Fruit fly (Drosophila melanogaster): ENCODE measurements around the gene Uba4.

DNA sequence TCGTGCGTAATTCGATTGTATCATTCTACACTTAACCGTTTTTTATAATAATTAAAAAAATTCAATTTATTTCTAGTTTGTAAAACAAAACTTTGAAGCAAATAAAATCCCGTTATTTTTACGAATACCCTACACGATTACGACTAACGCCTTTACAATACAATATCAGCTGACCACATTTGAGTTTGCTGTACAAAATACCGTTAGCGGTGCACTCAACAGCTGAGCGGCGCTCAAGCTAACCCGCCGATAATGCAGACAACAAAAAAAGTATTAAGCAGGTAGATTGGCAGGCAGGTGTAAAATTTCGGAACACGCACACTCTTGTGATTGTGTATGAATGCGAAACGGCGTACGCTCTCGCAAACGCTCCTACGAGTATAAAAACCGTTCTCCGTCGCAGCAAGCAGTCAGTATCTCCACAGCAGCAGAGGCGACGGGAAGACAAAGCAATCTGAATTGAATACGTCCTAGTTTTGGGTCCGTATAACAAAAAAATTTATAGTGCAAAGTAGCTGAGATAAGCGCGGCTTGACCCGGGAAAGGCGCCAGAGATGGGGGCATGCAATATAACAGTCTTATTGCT is 4.6 kb downstream of the Uba4 start, which contains the start of gene Acer:
- TF ChIP-seq ttk (optimal IDR thresholded peaks at IDR 0.05), result no peak
- TF ChIP-seq insv (optimal IDR thresholded peaks at IDR 0.05), result no peak
- no peak for TF ChIP-seq Sin3A (optimal IDR thresholded peaks at IDR 0.05)
- TF ChIP-seq Myc (optimal IDR thresholded peaks at IDR 0.05), result no peak
- no peak for TF ChIP-seq psq (optimal IDR thresholded peaks at IDR 0.05)

Measured in Kc167 (cell line).